Worm (Caenorhabditis elegans) whole organism, mixed stage, embryonic: ENCODE results near the gene B0496.11.

ENCODE experiments used
- blmp-1 ChIP-seq: fragments of 150-350 bp; optimal IDR thresholded peaks from 2 replicates; lab custom pipeline; 2014; ENCODE audit warnings: missing biosample characterization, missing genetic modification characterization
- ceh-39 ChIP-seq: fragments of 150-350 bp; optimal IDR thresholded peaks from 2 replicates; lab custom pipeline; 2014; ENCODE audit warnings: missing biosample characterization, missing genetic modification characterization
- ceh-83 ChIP-seq: fragments of 200-800 bp; sonication (Bioruptor generic); optimal IDR thresholded peaks from 2 replicates; lab custom pipeline; 2018; ENCODE audit warnings: mild to moderate bottlenecking, missing genetic modification characterization, missing compliant biosample characterization
- elt-3 ChIP-seq: fragments of 150-350 bp; optimal IDR thresholded peaks from 2 replicates; lab custom pipeline; 2014; ENCODE audit warnings: missing biosample characterization, missing genetic modification characterization
- mab-5 ChIP-seq: fragments of 150-350 bp; optimal IDR thresholded peaks from 2 replicates; lab custom pipeline; 2014; ENCODE audit warnings: missing biosample characterization, missing genetic modification characterization
- mls-2 ChIP-seq: sonication (generic microtip); optimal IDR thresholded peaks from 2 replicates; lab custom pipeline; 2016; ENCODE audit warnings: mild to moderate bottlenecking, missing genetic modification characterization, moderate library complexity, missing compliant biosample characterization
- nhr-237 ChIP-seq: fragments of 150-350 bp; optimal IDR thresholded peaks from 2 replicates; lab custom pipeline; 2014; ENCODE audit warnings: missing biosample characterization, missing genetic modification characterization
- nhr-28 ChIP-seq: fragments of 150-350 bp; optimal IDR thresholded peaks from 2 replicates; lab custom pipeline; 2014; ENCODE audit warnings: missing biosample characterization, missing genetic modification characterization
- snpc-4 ChIP-seq: fragments of 150-350 bp; optimal IDR thresholded peaks from 2 replicates; lab custom pipeline; 2014; ENCODE audit warnings: missing biosample characterization, missing genetic modification characterization
- unc-62 ChIP-seq: fragments of 150-350 bp; optimal IDR thresholded peaks from 2 replicates; lab custom pipeline; 2014; ENCODE audit warnings: missing biosample characterization, missing genetic modification reagents, missing genetic modification characterization
- ztf-11 ChIP-seq: fragments of 150-350 bp; optimal IDR thresholded peaks from 2 replicates; lab custom pipeline; 2014; ENCODE audit warnings: missing biosample characterization, missing genetic modification characterization

ce11 chrIV:7451345-7451744, 17.6 kb upstream of the B0496.11 start, which contains the start of gene tes-1:
- TF ChIP-seq mls-2 (tag; lab: Kevin White, UChicago) (no peak), snpc-4 (tag; lab: Kevin White, UChicago) (no peak), ceh-39 (no peak), ztf-11 (no peak), unc-62 (GFP tag; lab: Kevin White, UChicago) (no peak), nhr-237 (tag; lab: Kevin White, UChicago) (no peak), elt-3 (tag; lab: Kevin White, UChicago) (no peak), mab-5 (tag; lab: Kevin White, UChicago) (no peak), ceh-83 (GFP tag; lab: Kevin White, UChicago) (no peak), nhr-28 (tag; lab: Kevin White, UChicago) (no peak), blmp-1 (tag; lab: Kevin White, UChicago) (no peak)
